Fruit fly (Drosophila melanogaster): ENCODE results near the gene CanB.
A peak's percentile ranks its signal among the peaks of the same experiment; 100 is the strongest.

CanB gene

DNA sequence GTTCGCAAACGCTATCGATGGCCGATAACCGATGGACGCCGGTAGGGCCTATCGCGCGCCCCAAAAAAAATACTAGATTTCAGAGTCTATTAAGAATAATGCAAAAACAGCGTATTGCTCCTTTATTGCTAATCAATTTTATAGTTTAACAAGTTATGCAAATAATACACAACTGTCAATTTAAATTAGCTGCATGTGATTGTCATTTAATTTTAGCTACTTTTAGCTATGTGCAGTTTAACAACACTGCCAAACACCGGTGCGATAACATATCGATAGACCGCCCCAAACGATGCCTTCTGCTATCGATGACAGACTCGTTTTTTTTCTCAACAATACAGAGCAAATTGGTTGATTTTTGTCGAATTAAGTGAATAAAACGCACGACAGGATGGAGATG lies 23.3 kb upstream of the CanB start, which contains the start of the genes Cdk7 and snf (continued):
- TF ChIP-seq cyc (GFP tag; optimal IDR thresholded peaks at IDR 0.05), result peak; percentile 27
- no peak for TF ChIP-seq CG9139 (GFP tag; optimal IDR thresholded peaks at IDR 0.05)
- TF ChIP-seq CG7368 (GFP tag; optimal IDR thresholded peaks at IDR 0.05), result no peak
- no peak for TF ChIP-seq CG34406 (GFP tag; optimal IDR thresholded peaks at IDR 0.05)
- TF ChIP-seq salr (GFP tag; optimal IDR thresholded peaks at IDR 0.05), result no peak
- TF ChIP-seq Hr4 (GFP tag; optimal IDR thresholded peaks at IDR 0.05), result no peak
- TF ChIP-seq CG6792 (GFP tag; optimal IDR thresholded peaks at IDR 0.05), result peak; percentile 0
- TF ChIP-seq vri (GFP tag; optimal IDR thresholded peaks at IDR 0.05), result no peak
- no peak for TF ChIP-seq Smox (GFP tag; optimal IDR thresholded peaks at IDR 0.05)
- no peak for TF ChIP-seq dac (GFP tag; optimal IDR thresholded peaks at IDR 0.05)
- no peak for TF ChIP-seq CG11902 (GFP tag; optimal IDR thresholded peaks at IDR 0.05)
- TF ChIP-seq Sox14 (GFP tag; optimal IDR thresholded peaks at IDR 0.05), result no peak
- no peak for TF ChIP-seq CG11294 (GFP tag; IDR thresholded peaks at IDR 0.05)
- TF ChIP-seq Blimp-1 (GFP tag; optimal IDR thresholded peaks at IDR 0.05), result no peak
- TF ChIP-seq fd85E (GFP tag; optimal IDR thresholded peaks at IDR 0.05), result no peak
- TF ChIP-seq CG4318 (GFP tag; optimal IDR thresholded peaks at IDR 0.05), result no peak
- TF ChIP-seq CG6276 (GFP tag; optimal IDR thresholded peaks at IDR 0.05), result no peak
- TF ChIP-seq Sox15 (GFP tag; optimal IDR thresholded peaks at IDR 0.05), result no peak
- TF ChIP-seq achi (GFP tag; optimal IDR thresholded peaks at IDR 0.05), result peak; percentile 13
- TF ChIP-seq CG1621 (tag; optimal IDR thresholded peaks at IDR 0.05), result no peak
- no peak for TF ChIP-seq CG8632 (GFP tag; optimal IDR thresholded peaks at IDR 0.05)
- no peak for TF ChIP-seq spab (GFP tag; optimal IDR thresholded peaks at IDR 0.05)
- TF ChIP-seq Hr39 (GFP tag; optimal IDR thresholded peaks at IDR 0.05), result no peak
- TF ChIP-seq CG6854 (GFP tag; optimal IDR thresholded peaks at IDR 0.05), result no peak
- no peak for TF ChIP-seq net (GFP tag; optimal IDR thresholded peaks at IDR 0.05)
- no peak for TF ChIP-seq CG8319 (GFP tag; optimal IDR thresholded peaks at IDR 0.05)

DNA sequence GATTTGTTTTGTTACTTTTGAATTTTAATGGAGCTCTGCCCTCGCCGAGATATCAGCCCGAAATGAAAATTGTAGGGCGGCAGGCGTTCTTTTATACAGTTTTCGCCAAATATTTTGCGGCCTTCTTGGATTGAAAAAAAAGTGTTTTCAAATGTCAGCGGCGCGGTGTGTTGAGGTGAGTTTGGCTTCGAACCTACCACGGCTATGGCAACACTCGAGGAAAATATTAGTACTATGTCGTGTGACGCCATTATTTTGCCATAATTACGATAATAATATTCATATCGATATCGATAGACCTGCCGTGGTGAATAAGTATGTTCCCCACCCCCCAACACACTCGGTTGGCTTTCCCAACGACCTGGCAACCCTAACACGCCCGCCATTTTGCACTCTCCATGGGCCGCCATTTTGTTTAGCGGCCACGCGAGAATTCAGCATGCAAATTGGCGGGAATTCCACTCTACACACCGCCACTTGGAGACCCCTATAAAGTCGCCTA lies 20.4 kb upstream of the CanB start, which contains the start of the genes TrxT and dhd:
Gene TrxT, minus strand, starts transcription at position 51 of the 502 bp plus-strand sequence.
Gene dhd, plus strand, starts transcription at position 334 of the 502 bp plus-strand sequence.
- TF ChIP-seq Ets96B (tag; optimal IDR thresholded peaks at IDR 0.05), result peak; percentile 21
- TF ChIP-seq CG6792 (GFP tag; optimal IDR thresholded peaks at IDR 0.05), result peak; percentile 10
- TF ChIP-seq CG6163 (GFP tag; IDR thresholded peaks at IDR 0.05), result peak; percentile 67
- peak; percentile 13 for TF ChIP-seq CG6854 (GFP tag; optimal IDR thresholded peaks at IDR 0.05)
- peak; percentile 48 for TF ChIP-seq Eip78C (GFP tag)
- peak; percentile 77 for TF ChIP-seq eg (GFP tag; IDR thresholded peaks at IDR 0.05)
- TF ChIP-seq CG3919 (GFP tag; optimal IDR thresholded peaks at IDR 0.05), result peak; percentile 59
- peak; percentile 95 for TF ChIP-seq CG3032 (tag; optimal IDR thresholded peaks at IDR 0.05)
- no peak for TF ChIP-seq CG16779 (tag; optimal IDR thresholded peaks at IDR 0.05)
- TF ChIP-seq CG8119 (GFP tag; IDR thresholded peaks at IDR 0.05), result peak; percentile 36; the same call in 1 of the 3 replicates
- TF ChIP-seq CG11294 (GFP tag; IDR thresholded peaks at IDR 0.05), result peak; percentile 22; the same call in 1 of the 2 replicates
- TF ChIP-seq fd59A (GFP tag; optimal IDR thresholded peaks at IDR 0.05), result peak; percentile 12
- TF ChIP-seq esn (GFP tag; optimal IDR thresholded peaks at IDR 0.05), result peak; percentile 29
- TF ChIP-seq CG4318 (GFP tag; optimal IDR thresholded peaks at IDR 0.05), result no peak
- peak in 1 of 2 experiments; percentile 29 for TF ChIP-seq salr (GFP tag; optimal IDR thresholded peaks at IDR 0.05)
- peak; percentile 22 for TF ChIP-seq cyc (GFP tag; optimal IDR thresholded peaks at IDR 0.05)
- peak; percentile 50 for TF ChIP-seq CG1621 (tag; optimal IDR thresholded peaks at IDR 0.05)
- TF ChIP-seq dac (GFP tag; optimal IDR thresholded peaks at IDR 0.05), result no peak
- no peak for TF ChIP-seq Eip75B (GFP tag; optimal IDR thresholded peaks at IDR 0.05)

- TF ChIP-seq Eip93F (GFP tag; optimal IDR thresholded peaks at IDR 0.05) (no peak), CG6276 (GFP tag; optimal IDR thresholded peaks at IDR 0.05) (no peak), Lpt (GFP tag; optimal IDR thresholded peaks at IDR 0.05) (no peak), Hr39 (GFP tag; optimal IDR thresholded peaks at IDR 0.05) (no peak), eg (GFP tag; IDR thresholded peaks at IDR 0.05) (no peak), Gug (GFP tag; IDR thresholded peaks at IDR 0.05) (no peak), Blimp-1 (GFP tag; optimal IDR thresholded peaks at IDR 0.05) (no peak), CG16779 (tag; optimal IDR thresholded peaks at IDR 0.05) (no peak), Met (GFP tag; optimal IDR thresholded peaks at IDR 0.05) (no peak), Smox (GFP tag; optimal IDR thresholded peaks at IDR 0.05) (no peak), CG6854 (GFP tag; optimal IDR thresholded peaks at IDR 0.05) (no peak), CG8319 (GFP tag; optimal IDR thresholded peaks at IDR 0.05) (no peak)
Measured at dm6 chrX:5312958-5313357, 19.3 kb upstream of the CanB start, which contains the start of gene CG4198. TSS of gene CG4198 (plus strand) at chrX:5313258.
